Worm (Caenorhabditis elegans): ENCODE results near the gene Y54E2A.10.

ce11 chrII:14813106-14813505, 22.3 kb downstream of the Y54E2A.10 start:
- no peak for TF ChIP-seq pag-3 (tag; optimal IDR thresholded peaks at IDR 0.05; ENCODE audit: borderline replicate concordance)
- no peak for TF ChIP-seq ceh-24 (tag; optimal IDR thresholded peaks at IDR 0.05)
- no peak for TF ChIP-seq pha-2 (tag; optimal IDR thresholded peaks at IDR 0.05)
- no peak for TF ChIP-seq ceh-14 (tag; optimal IDR thresholded peaks at IDR 0.05)
- no peak for TF ChIP-seq fkh-10 (GFP tag; optimal IDR thresholded peaks at IDR 0.05)
